Fruit fly (Drosophila melanogaster): ENCODE results near the gene Rpt4.

Gene Rpt4

dm6 chrX:6260900-6261299 is 30.1 kb downstream of the Rpt4 start, which contains the start of gene Josd:
TSS of gene Josd (plus strand) at chrX:6261169.
- peak; percentile 17 for TF ChIP-seq topi (GFP tag; optimal IDR thresholded peaks at IDR 0.05)
- TF ChIP-seq lz (GFP tag; optimal IDR thresholded peaks at IDR 0.05): no peak
- TF ChIP-seq eg (GFP tag; IDR thresholded peaks at IDR 0.05): 0 out of 3 replicates have a peak, but pooled peaks have one; percentile 18
- TF ChIP-seq Eip78C (GFP tag): peak; percentile 47
- peak; percentile 37 for TF ChIP-seq fkh (GFP tag; optimal IDR thresholded peaks at IDR 0.05)
- peak; percentile 30 for TF ChIP-seq esn (GFP tag; optimal IDR thresholded peaks at IDR 0.05)

- TF ChIP-seq topi (GFP tag; optimal IDR thresholded peaks at IDR 0.05) (no peak), CG3032 (tag; optimal IDR thresholded peaks at IDR 0.05) (no peak), CG6163 (GFP tag; IDR thresholded peaks at IDR 0.05) (no peak), Blimp-1 (GFP tag; optimal IDR thresholded peaks at IDR 0.05) (no peak), CG3919 (GFP tag; optimal IDR thresholded peaks at IDR 0.05) (no peak), CG6854 (GFP tag; optimal IDR thresholded peaks at IDR 0.05) (no peak), Hr38 (GFP tag; optimal IDR thresholded peaks at IDR 0.05) (no peak), achi (GFP tag; optimal IDR thresholded peaks at IDR 0.05) (no peak), fd85E (GFP tag; optimal IDR thresholded peaks at IDR 0.05) (no peak), CG9139 (GFP tag; optimal IDR thresholded peaks at IDR 0.05) (no peak), Sox15 (GFP tag; optimal IDR thresholded peaks at IDR 0.05) (no peak), spab (GFP tag; optimal IDR thresholded peaks at IDR 0.05) (no peak), Hr4 (GFP tag; optimal IDR thresholded peaks at IDR 0.05) (no peak)
These were observed 31.3 kb downstream of the Rpt4 start for dm6 chrX:6259696-6260095.

DNA sequence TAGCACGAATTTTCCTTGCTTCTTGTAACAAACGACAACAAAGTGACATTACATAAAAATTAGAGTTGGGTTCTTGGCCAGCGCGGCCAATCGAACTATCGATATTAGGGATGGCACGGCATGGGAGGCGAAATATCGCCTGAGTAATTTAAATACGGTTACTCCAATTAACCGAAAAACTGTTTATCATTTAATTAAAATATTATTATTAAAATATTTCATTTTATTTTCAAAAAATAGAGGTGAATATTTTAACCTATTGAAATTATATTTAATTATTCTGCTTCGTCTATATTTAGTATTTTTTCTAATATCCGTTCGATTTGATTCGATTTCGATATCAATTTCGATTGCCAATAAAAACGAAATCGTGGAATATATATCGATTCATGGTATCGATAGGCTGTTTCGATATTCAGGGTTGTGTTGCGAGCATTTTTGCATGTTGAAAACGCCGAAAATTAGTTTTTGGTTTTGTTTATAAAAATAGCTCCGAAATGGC is 35.6 kb downstream of the Rpt4 start, which contains the start of the genes Rbcn-3A and Spx:
Gene Rbcn-3A, minus strand, starts transcription at position 74 of the 502 bp plus-strand sequence.
Gene Spx, plus strand, starts transcription at position 409 of the 502 bp plus-strand sequence.
- TF ChIP-seq pdm3 (GFP tag; optimal IDR thresholded peaks at IDR 0.05) (no peak), fkh (GFP tag; optimal IDR thresholded peaks at IDR 0.05) (no peak), CG11902 (GFP tag; optimal IDR thresholded peaks at IDR 0.05) (no peak), CG16779 (tag; optimal IDR thresholded peaks at IDR 0.05) (no peak), Ets21C (GFP tag; optimal IDR thresholded peaks at IDR 0.05) (no peak), CG8119 (GFP tag; IDR thresholded peaks at IDR 0.05) (no peak), Hr4 (GFP tag; optimal IDR thresholded peaks at IDR 0.05) (no peak), CG11294 (GFP tag; IDR thresholded peaks at IDR 0.05) (no peak), CG10631 (GFP tag; optimal IDR thresholded peaks at IDR 0.05) (no peak), CG7368 (GFP tag; optimal IDR thresholded peaks at IDR 0.05) (no peak), CG9139 (GFP tag; optimal IDR thresholded peaks at IDR 0.05) (no peak), CG3919 (GFP tag; optimal IDR thresholded peaks at IDR 0.05) (no peak), spab (GFP tag; optimal IDR thresholded peaks at IDR 0.05) (no peak), acj6 (GFP tag; optimal IDR thresholded peaks at IDR 0.05) (peak; percentile 35), salr (GFP tag; optimal IDR thresholded peaks at IDR 0.05) (no peak), CG6792 (GFP tag; optimal IDR thresholded peaks at IDR 0.05) (no peak), CG8319 (GFP tag; optimal IDR thresholded peaks at IDR 0.05) (no peak), Lpt (GFP tag; optimal IDR thresholded peaks at IDR 0.05) (no peak), CG8632 (GFP tag; optimal IDR thresholded peaks at IDR 0.05) (peak; percentile 20), Gug (GFP tag; IDR thresholded peaks at IDR 0.05) (no peak), CG3032 (tag; optimal IDR thresholded peaks at IDR 0.05) (peak; percentile 41), OdsH (GFP tag; optimal IDR thresholded peaks at IDR 0.05) (no peak), dac (GFP tag; optimal IDR thresholded peaks at IDR 0.05) (no peak), CG6163 (GFP tag; IDR thresholded peaks at IDR 0.05) (no peak), vri (GFP tag; optimal IDR thresholded peaks at IDR 0.05) (peak; percentile 39), fd59A (GFP tag; optimal IDR thresholded peaks at IDR 0.05) (no peak), CG11762 (GFP tag; optimal IDR thresholded peaks at IDR 0.05; ENCODE audit: insufficient read depth) (no peak), ss (GFP tag; optimal IDR thresholded peaks at IDR 0.05) (no peak), Eip93F (GFP tag; optimal IDR thresholded peaks at IDR 0.05) (no peak), CG6808 (GFP tag; optimal IDR thresholded peaks at IDR 0.05) (no peak), Sox14 (GFP tag; optimal IDR thresholded peaks at IDR 0.05) (no peak), CG6854 (GFP tag; optimal IDR thresholded peaks at IDR 0.05) (no peak), fd85E (GFP tag; optimal IDR thresholded peaks at IDR 0.05) (no peak), Sox102F (GFP tag; optimal IDR thresholded peaks at IDR 0.05) (no peak), Eip78C (GFP tag) (peak; percentile 61), achi (GFP tag; optimal IDR thresholded peaks at IDR 0.05) (peak; percentile 47), svp (GFP tag) (no peak), Eip75B (GFP tag; optimal IDR thresholded peaks at IDR 0.05) (no peak), CG15336 (GFP tag; IDR thresholded peaks at IDR 0.05) (no peak), Hr39 (GFP tag; optimal IDR thresholded peaks at IDR 0.05) (no peak), lz (GFP tag; optimal IDR thresholded peaks at IDR 0.05) (peak; percentile 9), eg (GFP tag; IDR thresholded peaks at IDR 0.05) (0 out of 3 replicates have a peak, but pooled peaks have one; percentile 13)

All from whole organism, prepupa.